Worm (Caenorhabditis elegans) whole organism, young adult: ENCODE results near the gene pigm-1.

Experiments used
- B0019.2 ChIP-seq: fragments of 200-800 bp; sonication (Bioruptor generic); conservative IDR thresholded peaks from 2 replicates; pipeline ENCODE4 v1.3.6; 2022; ENCODE audit warnings: missing genetic modification reagents, missing genetic modification characterization, missing compliant biosample characterization
- B0261.1 ChIP-seq: sonication (generic microtip); optimal IDR thresholded peaks from 2 replicates; lab custom pipeline; 2016; ENCODE audit warnings: mild to moderate bottlenecking, missing genetic modification characterization, moderate library complexity, missing compliant biosample characterization
- D2030.7 ChIP-seq: fragments of 200-800 bp; sonication (Bioruptor generic); IDR thresholded peaks from 2 replicates; pipeline ENCODE4 v1.3.6; 2022; ENCODE audit warnings: missing genetic modification reagents, missing genetic modification characterization, missing compliant biosample characterization
- F22D6.2 ChIP-seq: sonication (generic microtip); optimal IDR thresholded peaks from 2 replicates; lab custom pipeline; 2016; ENCODE audit warnings: mild to moderate bottlenecking, missing genetic modification characterization, missing compliant biosample characterization
- F33H1.4 ChIP-seq: fragments of 200-800 bp; sonication (Bioruptor generic); IDR thresholded peaks from 2 replicates; pipeline ENCODE4 v1.3.6; 2022; ENCODE audit warnings: missing genetic modification reagents, missing genetic modification characterization, missing compliant biosample characterization
- F37B4.10 ChIP-seq: fragments of 200-800 bp; sonication (Bioruptor generic); IDR thresholded peaks from 2 replicates; pipeline ENCODE4 v1.3.6; 2022; ENCODE audit warnings: missing genetic modification characterization, missing compliant biosample characterization
- F49E8.2 ChIP-seq: sonication (generic microtip); optimal IDR thresholded peaks from 3 replicates; lab custom pipeline; 2017; ENCODE audit warnings: missing genetic modification characterization, mild to moderate bottlenecking, missing compliant biosample characterization, antibody characterized with exemption, moderate library complexity; ENCODE audit not compliant: insufficient read depth
- F52B5.7 ChIP-seq: sonication (generic microtip); optimal IDR thresholded peaks from 2 replicates; lab custom pipeline; 2016; ENCODE audit warnings: mild to moderate bottlenecking, missing genetic modification characterization, missing compliant biosample characterization
- F57C9.4 ChIP-seq: sonication (generic microtip); optimal IDR thresholded peaks from 2 replicates; lab custom pipeline; 2017; ENCODE audit warnings: mild to moderate bottlenecking, missing genetic modification characterization, missing compliant biosample characterization
- K11D2.4 ChIP-seq: fragments of 200-800 bp; sonication (Bioruptor generic); IDR thresholded peaks from 2 replicates; pipeline ENCODE4 v1.3.6; 2022; ENCODE audit warnings: missing genetic modification reagents, missing genetic modification characterization, missing compliant biosample characterization
- K12H6.12 ChIP-seq: fragments of 200-800 bp; sonication (Bioruptor generic); optimal IDR thresholded peaks from 2 replicates; lab custom pipeline; 2018; ENCODE audit warnings: mild to moderate bottlenecking, missing genetic modification characterization, missing compliant biosample characterization
- T07F8.4 ChIP-seq: sonication (generic microtip); optimal IDR thresholded peaks from 2 replicates; lab custom pipeline; 2016; ENCODE audit warnings: mild to moderate bottlenecking, missing genetic modification characterization, moderate library complexity, missing compliant biosample characterization
- Y56A3A.18 ChIP-seq: fragments of 200-800 bp; sonication (Bioruptor generic); IDR thresholded peaks from 2 replicates; pipeline ENCODE4 v1.3.6; 2022; ENCODE audit warnings: missing genetic modification reagents, missing genetic modification characterization, missing compliant biosample characterization
- Y79H2A.3 ChIP-seq: fragments of 200-800 bp; sonication (Bioruptor generic); conservative IDR thresholded peaks from 2 replicates; pipeline ENCODE4 v1.3.6; 2022; ENCODE audit warnings: missing genetic modification reagents, missing genetic modification characterization, missing compliant biosample characterization
- ZK185.1 ChIP-seq: sonication (generic microtip); optimal IDR thresholded peaks from 2 replicates; lab custom pipeline; 2016; ENCODE audit warnings: mild to moderate bottlenecking, missing genetic modification characterization, missing compliant biosample characterization; ENCODE audit not compliant: poor library complexity, severe bottlenecking
- atf-7 ChIP-seq: sonication (generic microtip); optimal IDR thresholded peaks from 2 replicates; lab custom pipeline; 2017; ENCODE audit warnings: mild to moderate bottlenecking, missing genetic modification characterization, missing compliant biosample characterization
- cebp-2 ChIP-seq: fragments of 200-800 bp; sonication (Bioruptor generic); IDR thresholded peaks from 2 replicates; pipeline ENCODE4 v1.3.6; 2022; ENCODE audit warnings: missing genetic modification characterization, missing compliant biosample characterization
- ceh-100 ChIP-seq: fragments of 200-800 bp; sonication (Bioruptor generic); IDR thresholded peaks from 2 replicates; pipeline ENCODE4 v1.3.6; 2022; ENCODE audit warnings: missing genetic modification reagents, missing genetic modification characterization, missing compliant biosample characterization
- ceh-40 ChIP-seq: fragments of 200-800 bp; sonication (Bioruptor generic); IDR thresholded peaks from 2 replicates; pipeline ENCODE4 v1.3.6; 2022; ENCODE audit warnings: missing genetic modification characterization, missing compliant biosample characterization
- ceh-79 ChIP-seq: sonication (generic microtip); optimal IDR thresholded peaks from 2 replicates; lab custom pipeline; 2017; ENCODE audit warnings: mild to moderate bottlenecking, missing genetic modification characterization, missing compliant biosample characterization
- chd-7 ChIP-seq: sonication (generic microtip); optimal IDR thresholded peaks from 2 replicates; lab custom pipeline; 2016; ENCODE audit warnings: mild to moderate bottlenecking, missing genetic modification characterization, moderate library complexity, missing compliant biosample characterization
- dox-1 ChIP-seq: fragments of 200-800 bp; sonication (Bioruptor generic); IDR thresholded peaks from 2 replicates; pipeline ENCODE4 v1.3.6; 2022; ENCODE audit warnings: missing genetic modification reagents, missing genetic modification characterization, missing compliant biosample characterization
- efl-1 ChIP-seq: fragments of 150-350 bp; optimal IDR thresholded peaks from 2 replicates; lab custom pipeline; 2014; ENCODE audit warnings: missing biosample characterization, missing genetic modification reagents, missing genetic modification characterization
- ekl-4 ChIP-seq: fragments of 200-800 bp; sonication (Bioruptor generic); IDR thresholded peaks from 2 replicates; pipeline ENCODE4 v1.3.6; 2022; ENCODE audit warnings: missing genetic modification reagents, missing genetic modification characterization, missing compliant biosample characterization
- hmg-20 ChIP-seq: fragments of 200-800 bp; sonication (Bioruptor generic); IDR thresholded peaks from 2 replicates; pipeline ENCODE4 v1.3.6; 2022; ENCODE audit warnings: missing genetic modification reagents, missing genetic modification characterization, missing compliant biosample characterization
- hrde-1 ChIP-seq: sonication (generic microtip); optimal IDR thresholded peaks from 2 replicates; lab custom pipeline; 2016; ENCODE audit warnings: missing genetic modification characterization, mild to moderate bottlenecking, missing compliant biosample characterization, moderate library complexity, missing genotype, missing genetic modification reagents, borderline replicate concordance
- lin-40 ChIP-seq: sonication (generic microtip); optimal IDR thresholded peaks from 2 replicates; lab custom pipeline; 2016; ENCODE audit warnings: missing genetic modification characterization, mild to moderate bottlenecking, missing compliant biosample characterization, missing genotype, missing genetic modification reagents
- lin-54 ChIP-seq: fragments of 200-800 bp; sonication (Bioruptor generic); optimal IDR thresholded peaks from 2 replicates; lab custom pipeline; 2018; ENCODE audit warnings: mild to moderate bottlenecking, missing genetic modification characterization, missing compliant biosample characterization
- madf-3 ChIP-seq: fragments of 200-800 bp; sonication (Bioruptor generic); IDR thresholded peaks from 2 replicates; pipeline ENCODE4 v1.3.6; 2022; ENCODE audit warnings: missing genetic modification reagents, missing genetic modification characterization, missing compliant biosample characterization
- madf-8 ChIP-seq: fragments of 200-800 bp; sonication (Bioruptor generic); conservative IDR thresholded peaks from 2 replicates; pipeline ENCODE4 v1.3.6; 2022; ENCODE audit warnings: missing genetic modification reagents, missing genetic modification characterization, missing compliant biosample characterization
- mcd-1 ChIP-seq: fragments of 200-800 bp; sonication (Bioruptor generic); IDR thresholded peaks from 2 replicates; pipeline ENCODE4 v1.3.6; 2022; ENCODE audit warnings: missing genetic modification reagents, missing genetic modification characterization, missing compliant biosample characterization
- mel-28 ChIP-seq: sonication (generic microtip); optimal IDR thresholded peaks from 2 replicates; lab custom pipeline; 2016; ENCODE audit warnings: borderline replicate concordance, mild to moderate bottlenecking, missing genetic modification characterization, missing compliant biosample characterization
- nhr-80 ChIP-seq: sonication (generic microtip); optimal IDR thresholded peaks from 2 replicates; lab custom pipeline; 2016; ENCODE audit warnings: missing genetic modification characterization, missing compliant biosample characterization
- nhr-90 ChIP-seq: sonication (generic microtip); optimal IDR thresholded peaks from 2 replicates; lab custom pipeline; 2016; ENCODE audit warnings: missing genotype, mild to moderate bottlenecking, missing genetic modification characterization, missing compliant biosample characterization
- rec-8 ChIP-seq, 2 experiments: sonication (generic microtip); optimal IDR thresholded peaks; 2 replicates each; lab custom pipeline; 2016; ENCODE audit warnings: mild to moderate bottlenecking in 2 of 2, missing genetic modification characterization in 2 of 2, missing genetic modification reagents in 2 of 2, missing genotype in 2 of 2, missing biosample characterization in 1 of 2, missing compliant biosample characterization in 1 of 2, moderate library complexity in 1 of 2
- sdz-38 ChIP-seq: sonication (generic microtip); optimal IDR thresholded peaks from 2 replicates; lab custom pipeline; 2016; ENCODE audit warnings: missing genotype, missing genetic modification characterization, missing compliant biosample characterization
- snpc-4 ChIP-seq, 5 experiments: fragments of 150-350 bp in 1 of 5; sonication (generic microtip) in 4 of 5; optimal IDR thresholded peaks; 2 replicates each; lab custom pipeline; 2014 to 2018; ENCODE audit warnings: missing genetic modification characterization in 5 of 5, missing biosample characterization in 3 of 5, antibody characterized with exemption in 2 of 5, mild to moderate bottlenecking in 2 of 5, missing compliant biosample characterization in 2 of 5, missing genotype in 2 of 5, moderate library complexity in 2 of 5, missing genetic modification reagents in 1 of 5
- sptf-2 ChIP-seq: fragments of 200-800 bp; sonication (Bioruptor generic); optimal IDR thresholded peaks from 2 replicates; lab custom pipeline; 2018; ENCODE audit warnings: mild to moderate bottlenecking, missing genetic modification characterization, missing compliant biosample characterization
- tbx-9 ChIP-seq: sonication (generic microtip); optimal IDR thresholded peaks from 2 replicates; lab custom pipeline; 2016; ENCODE audit warnings: borderline replicate concordance, missing genetic modification characterization, inconsistent platforms, missing compliant biosample characterization
- tlf-1 ChIP-seq: fragments of 200-800 bp; sonication (Bioruptor generic); optimal IDR thresholded peaks from 2 replicates; lab custom pipeline; 2018; ENCODE audit warnings: mild to moderate bottlenecking, missing genetic modification characterization, missing compliant biosample characterization
- unc-62 ChIP-seq: fragments of 150-350 bp; optimal IDR thresholded peaks from 2 replicates; lab custom pipeline; 2014; ENCODE audit warnings: missing biosample characterization, missing genetic modification reagents, missing genetic modification characterization
- zim-3 ChIP-seq: sonication (generic microtip); optimal IDR thresholded peaks from 2 replicates; lab custom pipeline; 2017; ENCODE audit warnings: mild to moderate bottlenecking, missing genetic modification characterization, moderate library complexity, missing compliant biosample characterization
- ztf-18 ChIP-seq: sonication (generic microtip); optimal IDR thresholded peaks from 2 replicates; lab custom pipeline; 2016; ENCODE audit warnings: missing genotype, mild to moderate bottlenecking, missing genetic modification characterization, missing compliant biosample characterization
- ztf-22 ChIP-seq: fragments of 200-800 bp; sonication (Bioruptor generic); optimal IDR thresholded peaks from 2 replicates; lab custom pipeline; 2018; ENCODE audit warnings: mild to moderate bottlenecking, missing genetic modification characterization, moderate library complexity, missing compliant biosample characterization
- ztf-25 ChIP-seq: fragments of 200-800 bp; sonication (Bioruptor generic); IDR thresholded peaks from 2 replicates; pipeline ENCODE4 v1.3.6; 2022; ENCODE audit warnings: missing genetic modification reagents, missing genetic modification characterization, missing compliant biosample characterization
- ztf-26 ChIP-seq: sonication (generic microtip); optimal IDR thresholded peaks from 2 replicates; lab custom pipeline; 2017; ENCODE audit warnings: missing genetic modification characterization, missing compliant biosample characterization
- ztf-28 ChIP-seq: fragments of 200-800 bp; sonication (Bioruptor generic); IDR thresholded peaks from 2 replicates; pipeline ENCODE4 v1.3.6; 2022; ENCODE audit warnings: missing genetic modification reagents, missing genetic modification characterization, missing compliant biosample characterization

The pigm-1 gene

ce11 chrII:11376598-11377108, 28.4 kb downstream of the pigm-1 start (continued):
- TF ChIP-seq efl-1: peak; percentile 58
- peak; percentile 86 for TF ChIP-seq mcd-1 (GFP tag; lab: Robert Waterston, UW)
- peak; percentile 97 for TF ChIP-seq ztf-18
- TF ChIP-seq tbx-9: peak; percentile 66
- no peak for TF ChIP-seq hmg-20
- TF ChIP-seq chd-7 (tag; lab: Kevin White, UChicago): peak; percentile 84
- 0 out of 2 replicates have a peak, but pooled peaks have one; percentile 19 for TF ChIP-seq F37B4.10 (GFP tag; lab: Robert Waterston, UW)
- TF ChIP-seq cebp-2 (GFP tag; lab: Robert Waterston, UW): 0 out of 2 replicates have a peak, but pooled peaks have one; percentile 57
- TF ChIP-seq F52B5.7: peak; percentile 88
- TF ChIP-seq sptf-2: peak; percentile 51
- peak; percentile 98 for TF ChIP-seq D2030.7 (GFP tag; lab: Robert Waterston, UW)
- TF ChIP-seq ztf-22: no peak
- peak; percentile 76; the same call in 1 of the 2 replicates for TF ChIP-seq madf-3
- TF ChIP-seq F57C9.4 (tag; lab: Kevin White, UChicago): no peak
- peak; percentile 96 for TF ChIP-seq F49E8.2 (tag; lab: Kevin White, UChicago)
- TF ChIP-seq unc-62: no peak
- TF ChIP-seq Y56A3A.18 (GFP tag; lab: Robert Waterston, UW): peak; percentile 87; the same call in 1 of the 2 replicates
- TF ChIP-seq atf-7 (tag; lab: Kevin White, UChicago): peak; percentile 43
- peak; percentile 87 for TF ChIP-seq tlf-1 (GFP tag; lab: Kevin White, UChicago)
- TF ChIP-seq ceh-40 (GFP tag; lab: Robert Waterston, UW): 0 out of 2 replicates have a peak, but pooled peaks have one; percentile 36
- TF ChIP-seq F22D6.2 (tag; lab: Kevin White, UChicago): no peak
- TF ChIP-seq lin-54 (GFP tag; lab: Kevin White, UChicago): peak; percentile 89
- no peak for TF ChIP-seq sdz-38 (tag; lab: Kevin White, UChicago)
- TF ChIP-seq dox-1: peak; percentile 97
- peak; percentile 93 for TF ChIP-seq snpc-4 (GFP tag; optimal IDR thresholded peaks at IDR 0.05; lab: Kevin White, UChicago)
- TF ChIP-seq snpc-4 (tag; optimal IDR thresholded peaks at IDR 0.05; lab: Kevin White, UChicago): peak; percentile 95 to 99 (median 96)
- TF ChIP-seq ztf-28: peak; percentile 89
- TF ChIP-seq K12H6.12: no peak
- peak; percentile 75 for TF ChIP-seq madf-8 (GFP tag; lab: Robert Waterston, UW)
- peak; percentile 60 for TF ChIP-seq ceh-79
- TF ChIP-seq T07F8.4: no peak
- TF ChIP-seq ztf-25 (GFP tag; lab: Robert Waterston, UW): 0 out of 2 replicates have a peak, but pooled peaks have one; percentile 61
- peak; percentile 94 for TF ChIP-seq ekl-4 (GFP tag; lab: Robert Waterston, UW)
- peak; percentile 83 for TF ChIP-seq ceh-100
- TF ChIP-seq ZK185.1 (tag; lab: Kevin White, UChicago): peak; percentile 12
- peak; percentile 71 for TF ChIP-seq zim-3 (tag; lab: Kevin White, UChicago)
- TF ChIP-seq B0261.1 (tag; lab: Kevin White, UChicago): peak; percentile 35
- peak; percentile 73 for TF ChIP-seq K11D2.4 (GFP tag; lab: Robert Waterston, UW)
- peak; percentile 81 for TF ChIP-seq B0019.2 (GFP tag; lab: Robert Waterston, UW)
- peak; percentile 70 for TF ChIP-seq nhr-90 (tag; lab: Kevin White, UChicago)
- peak; percentile 30 for TF ChIP-seq lin-40 (tag; lab: Kevin White, UChicago)
- peak; percentile 46 to 81 for TF ChIP-seq rec-8 (tag; optimal IDR thresholded peaks at IDR 0.05; lab: Kevin White, UChicago)
- peak; percentile 64 for TF ChIP-seq ztf-26 (tag; lab: Kevin White, UChicago)
- peak; percentile 20 for TF ChIP-seq mel-28 (tag; lab: Kevin White, UChicago)
- peak; percentile 44 for TF ChIP-seq nhr-80 (tag; lab: Kevin White, UChicago)
- TF ChIP-seq hrde-1 (tag; lab: Kevin White, UChicago): peak; percentile 95
- TF ChIP-seq F33H1.4 (GFP tag; lab: Robert Waterston, UW): peak; percentile 74
- TF ChIP-seq Y79H2A.3 (GFP tag; lab: Robert Waterston, UW): peak; percentile 83
